Fruit fly (Drosophila melanogaster) whole organism, prepupa: Measurements from ENCODE around the gene CG32073.

Source experiments
- Blimp-1 ChIP-seq: fragments of 200-800 bp; sonication (Bioruptor generic); optimal IDR thresholded peaks from 3 replicates; lab custom pipeline; 2017; ENCODE audit warnings: missing biosample characterization, missing genetic modification characterization, mild to moderate bottlenecking, moderate library complexity, missing genetic modification reagents
- CG16779 ChIP-seq: fragments of 200-800 bp; sonication (Bioruptor generic); optimal IDR thresholded peaks from 3 replicates; lab custom pipeline; 2017; ENCODE audit warnings: missing biosample characterization, mild to moderate bottlenecking, missing genetic modification characterization
- CG32006 ChIP-seq: fragments of 200-800 bp; sonication (Bioruptor generic); optimal IDR thresholded peaks from 3 replicates; lab custom pipeline; 2017; ENCODE audit warnings: missing biosample characterization, mild to moderate bottlenecking, missing genetic modification characterization
- CG6808 ChIP-seq: fragments of 200-800 bp; sonication (Bioruptor generic); optimal IDR thresholded peaks from 3 replicates; lab custom pipeline; 2017; ENCODE audit warnings: missing biosample characterization, missing genetic modification characterization, mild to moderate bottlenecking, moderate library complexity, missing genetic modification reagents
- Lpt ChIP-seq: fragments of 200-800 bp; sonication (Bioruptor generic); optimal IDR thresholded peaks from 3 replicates; lab custom pipeline; 2016; ENCODE audit warnings: missing biosample characterization, missing genetic modification characterization

- no peak for TF ChIP-seq Lpt
- TF ChIP-seq CG6808 (GFP tag; lab: Kevin White, UChicago) = no peak
- no peak for TF ChIP-seq CG32006
- TF ChIP-seq Blimp-1 (GFP tag; lab: Kevin White, UChicago) = no peak
- no peak for TF ChIP-seq CG16779 (tag; lab: Kevin White, UChicago)
These were observed 36.3 kb downstream of the CG32073 start for dm6 chr3L:11071057-11071456.
